1 fruit fly cellular context compared by ENCODE assay signal in genomic region chr3R:9559413-9560014, dm6.
TF ChIP-seq lines count a peak whose summit lies in the region.

Gene AP-1mu, minus strand, starts transcription at chr3R:9559525.
Gene MBD-like, plus strand, starts transcription at chr3R:9559760.

TF ChIP-seq in whole organism, embryonic, 481 proteins besides CTCF, POLR2A, EP300 and RAD21 (continued from another document):
- no peak for TF ChIP-seq bowl (GFP tag; IDR thresholded peaks at IDR 0.05; lab: Robert Waterston, UW)
- TF ChIP-seq CG1832 (GFP tag; optimal IDR thresholded peaks at IDR 0.05; lab: Kevin White, UChicago), result no peak
- peak; percentile 46 for TF ChIP-seq CG7556 (GFP tag; optimal IDR thresholded peaks at IDR 0.05; lab: Kevin White, UChicago)
- TF ChIP-seq amos (GFP tag; IDR thresholded peaks at IDR 0.05; lab: Robert Waterston, UW; ENCODE audit: partially characterized antibody), result peak; percentile 29; the same call in 1 of the 2 replicates
- TF ChIP-seq CG10959 (GFP tag; IDR thresholded peaks at IDR 0.05; lab: Robert Waterston, UW), result no peak
- TF ChIP-seq CG17829 (tag; optimal IDR thresholded peaks at IDR 0.05; lab: Kevin White, UChicago), result peak; percentile 57
- TF ChIP-seq sug (tag; optimal IDR thresholded peaks at IDR 0.05; lab: Kevin White, UChicago), result peak; percentile 70
- TF ChIP-seq sens-2 (GFP tag; IDR thresholded peaks at IDR 0.05; lab: Robert Waterston, UW), result no peak
- no peak for TF ChIP-seq Drgx (GFP tag; IDR thresholded peaks at IDR 0.05; lab: Robert Waterston, UW)
- no peak for TF ChIP-seq ATbp (GFP tag; optimal IDR thresholded peaks at IDR 0.05; lab: Kevin White, UChicago)
- no peak for TF ChIP-seq CG12769 (tag; optimal IDR thresholded peaks at IDR 0.05; lab: Kevin White, UChicago)
- TF ChIP-seq exex (tag; optimal IDR thresholded peaks at IDR 0.05; lab: Kevin White, UChicago), result no peak
- peak; percentile 7; the same call in 1 of the 2 replicates for TF ChIP-seq Rx (GFP tag; IDR thresholded peaks at IDR 0.05; lab: Robert Waterston, UW)
- no peak for TF ChIP-seq fd64A (GFP tag; optimal IDR thresholded peaks at IDR 0.05; lab: Kevin White, UChicago)
- TF ChIP-seq CG11723 (GFP tag; optimal IDR thresholded peaks at IDR 0.05; lab: Kevin White, UChicago), result peak; percentile 15
- TF ChIP-seq Fer1 (GFP tag; optimal IDR thresholded peaks at IDR 0.05; lab: Kevin White, UChicago), result peak; percentile 1
- no peak for TF ChIP-seq Trl (optimal IDR thresholded peaks at IDR 0.05; lab: Kevin White, UChicago)
- peak; percentile 79 for TF ChIP-seq Trl (GFP tag; optimal IDR thresholded peaks at IDR 0.05; lab: Kevin White, UChicago)
- TF ChIP-seq Eip74EF (GFP tag; optimal IDR thresholded peaks at IDR 0.05; lab: Kevin White, UChicago), result no peak
- no peak for TF ChIP-seq Dfd (GFP tag; optimal IDR thresholded peaks at IDR 0.05; lab: Kevin White, UChicago)
- peak; percentile 72 for TF ChIP-seq Mad (GFP tag; optimal IDR thresholded peaks at IDR 0.05; lab: Kevin White, UChicago)
- TF ChIP-seq CG13775 (GFP tag; optimal IDR thresholded peaks at IDR 0.05; lab: Kevin White, UChicago), result peak; percentile 79
- no peak for TF ChIP-seq CG11504 (tag; optimal IDR thresholded peaks at IDR 0.05; lab: Kevin White, UChicago)
- peak; percentile 37 for TF ChIP-seq CG2202 (tag; optimal IDR thresholded peaks at IDR 0.05; lab: Kevin White, UChicago)
- no peak for TF ChIP-seq CG17328 (GFP tag; IDR thresholded peaks at IDR 0.05; lab: Robert Waterston, UW)
- TF ChIP-seq CG14667 (GFP tag; IDR thresholded peaks at IDR 0.05; lab: Robert Waterston, UW), result peak; percentile 43
